Fruit fly (Drosophila melanogaster) whole organism, embryonic: ENCODE results near the gene Spn28Dc.
A peak's percentile ranks its signal among the peaks of the same experiment; 100 is the strongest.

Source experiments
- Bgb ChIP-seq: fragments of 200-800 bp; sonication (Bioruptor generic); IDR thresholded peaks from 2 replicates; pipeline ENCODE4 v1.3.6; 2022; ENCODE audit warnings: missing biosample characterization, missing genetic modification characterization; ENCODE audit not compliant: partially characterized antibody
- CG10366 ChIP-seq: fragments of 200-800 bp; sonication (Bioruptor generic); IDR thresholded peaks from 2 replicates; pipeline ENCODE4 v1.3.6; 2022; ENCODE audit warnings: missing biosample characterization, missing genetic modification characterization
- CG10543 ChIP-seq: fragments of 200-800 bp; sonication (Bioruptor generic); optimal IDR thresholded peaks from 3 replicates; lab custom pipeline; 2017; ENCODE audit warnings: missing biosample characterization, mild to moderate bottlenecking, missing genetic modification characterization, moderate library complexity
- CG12219 ChIP-seq: fragments of 200-800 bp; sonication (Bioruptor generic); optimal IDR thresholded peaks from 3 replicates; lab custom pipeline; 2018; ENCODE audit warnings: missing biosample characterization, mild to moderate bottlenecking, missing genetic modification characterization
- CG12769 ChIP-seq: fragments of 200-800 bp; sonication (Bioruptor generic); optimal IDR thresholded peaks from 2 replicates; lab custom pipeline; 2019; ENCODE audit warnings: missing biosample characterization, mild to moderate bottlenecking, missing genetic modification characterization, moderate library complexity
- CG13424 ChIP-seq: fragments of 200-800 bp; sonication (Bioruptor generic); optimal IDR thresholded peaks from 2 replicates; lab custom pipeline; 2019; ENCODE audit warnings: missing biosample characterization, mild to moderate bottlenecking, missing genetic modification characterization, moderate library complexity
- CG13894 ChIP-seq: fragments of 200-800 bp; sonication (Bioruptor generic); optimal IDR thresholded peaks from 3 replicates; lab custom pipeline; 2018; ENCODE audit warnings: missing biosample characterization, mild to moderate bottlenecking, missing genetic modification characterization, moderate library complexity
- CG17829 ChIP-seq: fragments of 200-800 bp; optimal IDR thresholded peaks from 2 replicates; lab custom pipeline; 2019; ENCODE audit warnings: missing biosample characterization, mild to moderate bottlenecking, missing genetic modification characterization, moderate library complexity
- CG17912 ChIP-seq: fragments of 200-800 bp; sonication (Bioruptor generic); optimal IDR thresholded peaks from 2 replicates; lab custom pipeline; 2018; ENCODE audit warnings: missing biosample characterization, mild to moderate bottlenecking, missing genetic modification characterization
- CG3163 ChIP-seq: fragments of 200-800 bp; sonication (Bioruptor generic); optimal IDR thresholded peaks from 3 replicates; lab custom pipeline; 2016; ENCODE audit warnings: missing biosample characterization, missing genetic modification characterization
- CG4282 ChIP-seq: fragments of 200-800 bp; sonication (Bioruptor generic); optimal IDR thresholded peaks from 2 replicates; lab custom pipeline; 2016; ENCODE audit warnings: missing biosample characterization, missing genetic modification characterization
- CG4617 ChIP-seq: fragments of 200-800 bp; sonication (Bioruptor generic); optimal IDR thresholded peaks from 3 replicates; lab custom pipeline; 2016; ENCODE audit warnings: missing biosample characterization, missing genetic modification characterization, borderline replicate concordance
- CG5180 ChIP-seq: fragments of 200-800 bp; sonication (Bioruptor generic); optimal IDR thresholded peaks from 3 replicates; lab custom pipeline; 2017; ENCODE audit warnings: missing biosample characterization, missing genetic modification characterization, mild to moderate bottlenecking, moderate library complexity, missing genetic modification reagents
- CG5245 ChIP-seq: fragments of 200-800 bp; sonication (Bioruptor generic); optimal IDR thresholded peaks from 3 replicates; lab custom pipeline; 2016; ENCODE audit warnings: missing biosample characterization, missing genetic modification characterization
- CG6654 ChIP-seq: fragments of 200-800 bp; sonication (Bioruptor generic); optimal IDR thresholded peaks from 2 replicates; lab custom pipeline; 2017; ENCODE audit warnings: missing biosample characterization, mild to moderate bottlenecking, missing genetic modification characterization
- CG7271 ChIP-seq: fragments of 200-800 bp; sonication (Bioruptor generic); optimal IDR thresholded peaks from 2 replicates; lab custom pipeline; 2018; ENCODE audit warnings: missing biosample characterization, mild to moderate bottlenecking, missing genetic modification characterization, moderate library complexity
- CG7745 ChIP-seq: fragments of 200-800 bp; sonication (Bioruptor generic); optimal IDR thresholded peaks from 2 replicates; lab custom pipeline; 2018; ENCODE audit warnings: missing biosample characterization, mild to moderate bottlenecking, missing genetic modification characterization, moderate library complexity
- CHES-1-like ChIP-seq: fragments of 200-800 bp; sonication (Bioruptor generic); optimal IDR thresholded peaks from 2 replicates; lab custom pipeline; 2016; ENCODE audit warnings: missing biosample characterization, missing genetic modification characterization
- CkIIα-i1 ChIP-seq: fragments of 200-800 bp; sonication (Bioruptor generic); IDR thresholded peaks from 2 replicates; pipeline ENCODE4 v1.3.6; 2022; ENCODE audit warnings: missing biosample characterization, missing genetic modification characterization
- Dbx ChIP-seq: fragments of 200-800 bp; sonication (Bioruptor generic); IDR thresholded peaks from 3 replicates; pipeline ENCODE4 v1.3.6; 2022; ENCODE audit warnings: missing biosample characterization, missing genetic modification characterization
- Deaf1 ChIP-seq: fragments of 200-800 bp; optimal IDR thresholded peaks from 3 replicates; lab custom pipeline; 2019; ENCODE audit warnings: missing biosample characterization, mild to moderate bottlenecking, missing genetic modification characterization, moderate library complexity
- Dfd ChIP-seq, 2 experiments: fragments of >200 bp; optimal IDR thresholded peaks; 2 replicates each; lab custom pipeline; 2017; ENCODE audit warnings: missing biosample characterization in 2 of 2, missing genetic modification characterization in 2 of 2
- Dip2 ChIP-seq: fragments of 200-800 bp; sonication (Bioruptor generic); IDR thresholded peaks from 2 replicates; pipeline ENCODE4 v1.3.6; 2022; ENCODE audit warnings: missing biosample characterization, missing genetic modification characterization
- Dip3 ChIP-seq: fragments of 200-800 bp; sonication (Bioruptor generic); optimal IDR thresholded peaks from 3 replicates; lab custom pipeline; 2016; ENCODE audit warnings: missing biosample characterization, missing genetic modification characterization
- Doc3 ChIP-seq: fragments of 200-800 bp; sonication (Bioruptor generic); IDR thresholded peaks from 3 replicates; pipeline ENCODE4 v1.3.6; 2022; ENCODE audit warnings: missing biosample characterization, missing genetic modification characterization; ENCODE audit not compliant: partially characterized antibody
- Lpt ChIP-seq: fragments of >200 bp; optimal IDR thresholded peaks from 2 replicates; lab custom pipeline; 2018; ENCODE audit warnings: missing biosample characterization, missing genetic modification characterization
- Mes4 ChIP-seq: fragments of 200-800 bp; sonication (Bioruptor generic); optimal IDR thresholded peaks from 2 replicates; lab custom pipeline; 2016; ENCODE audit warnings: missing biosample characterization, missing genetic modification characterization
- Rx ChIP-seq: fragments of 200-800 bp; sonication (Bioruptor generic); IDR thresholded peaks from 2 replicates; pipeline ENCODE4 v1.3.6; 2022; ENCODE audit warnings: missing biosample characterization, missing genetic modification characterization
- al ChIP-seq: fragments of 200-800 bp; sonication (Bioruptor generic); IDR thresholded peaks from 2 replicates; pipeline ENCODE4 v1.3.6; 2022; ENCODE audit warnings: missing biosample characterization, missing genetic modification characterization
- ato ChIP-seq: fragments of 200-800 bp; sonication (Bioruptor generic); IDR thresholded peaks from 2 replicates; pipeline ENCODE4 v1.3.6; 2022; ENCODE audit warnings: missing biosample characterization, missing genetic modification characterization; ENCODE audit not compliant: partially characterized antibody
- az2 ChIP-seq: fragments of 200-800 bp; sonication (Bioruptor generic); optimal IDR thresholded peaks from 3 replicates; lab custom pipeline; 2016; ENCODE audit warnings: missing biosample characterization, missing genetic modification characterization
- br ChIP-seq: fragments of >200 bp; optimal IDR thresholded peaks from 2 replicates; lab custom pipeline; 2017
- cas ChIP-seq: fragments of 200-800 bp; sonication (Bioruptor generic); IDR thresholded peaks from 2 replicates; pipeline ENCODE4 v1.3.6; 2022; ENCODE audit warnings: missing biosample characterization, missing genetic modification characterization
- chinmo ChIP-seq: fragments of 200-800 bp; sonication (Bioruptor generic); IDR thresholded peaks from 4 replicates; pipeline ENCODE4 v1.3.6; 2022; ENCODE audit warnings: missing biosample characterization, missing genetic modification characterization; ENCODE audit not compliant: partially characterized antibody
- chn ChIP-seq: fragments of 200-800 bp; sonication (Bioruptor generic); optimal IDR thresholded peaks from 2 replicates; lab custom pipeline; 2016; ENCODE audit warnings: missing biosample characterization, missing genetic modification characterization
- en ChIP-seq: fragments of 200-800 bp; sonication (Bioruptor generic); optimal IDR thresholded peaks from 2 replicates; lab custom pipeline; 2016; ENCODE audit warnings: missing biosample characterization, missing genetic modification characterization
- exex ChIP-seq: fragments of 200-800 bp; sonication (Bioruptor generic); optimal IDR thresholded peaks from 4 replicates; lab custom pipeline; 2018; ENCODE audit warnings: missing biosample characterization, mild to moderate bottlenecking, missing genetic modification characterization, moderate library complexity
- her ChIP-seq: fragments of 200-800 bp; sonication (Bioruptor generic); optimal IDR thresholded peaks from 2 replicates; lab custom pipeline; 2016; ENCODE audit warnings: missing biosample characterization, missing genetic modification characterization
- klu ChIP-seq: fragments of 200-800 bp; sonication (Bioruptor generic); IDR thresholded peaks from 2 replicates; pipeline ENCODE4 v1.3.6; 2022; ENCODE audit warnings: missing biosample characterization, missing genetic modification characterization
- maf-S ChIP-seq: fragments of 200-800 bp; sonication (Bioruptor generic); optimal IDR thresholded peaks from 2 replicates; lab custom pipeline; 2016; ENCODE audit warnings: missing biosample characterization, missing genetic modification characterization
- nerfin-2 ChIP-seq: fragments of 200-800 bp; sonication (Bioruptor generic); IDR thresholded peaks from 2 replicates; pipeline ENCODE4 v1.3.6; 2022; ENCODE audit warnings: missing biosample characterization, missing genetic modification characterization; ENCODE audit not compliant: partially characterized antibody
- pb ChIP-seq: fragments of 200-800 bp; sonication (Bioruptor generic); optimal IDR thresholded peaks from 3 replicates; lab custom pipeline; 2016; ENCODE audit warnings: missing biosample characterization, missing genetic modification characterization
- peb ChIP-seq: fragments of 200-800 bp; sonication (Bioruptor generic); IDR thresholded peaks from 2 replicates; pipeline ENCODE4 v1.3.6; 2022; ENCODE audit warnings: missing biosample characterization, missing genetic modification characterization
- repo ChIP-seq: fragments of 200-800 bp; sonication (Bioruptor generic); optimal IDR thresholded peaks from 2 replicates; lab custom pipeline; 2016; ENCODE audit warnings: missing biosample characterization, missing genetic modification characterization
- rib ChIP-seq: fragments of 200-800 bp; sonication (Bioruptor generic); IDR thresholded peaks from 2 replicates; pipeline ENCODE4 v1.3.6; 2022; ENCODE audit warnings: missing biosample characterization, missing genetic modification characterization
- shn ChIP-seq: fragments of 200-800 bp; sonication (Bioruptor generic); optimal IDR thresholded peaks from 3 replicates; lab custom pipeline; 2016; ENCODE audit warnings: missing biosample characterization, missing genetic modification characterization
- slou ChIP-seq: fragments of 200-800 bp; sonication (Bioruptor generic); optimal IDR thresholded peaks from 3 replicates; lab custom pipeline; 2016; ENCODE audit warnings: missing biosample characterization, missing genetic modification characterization
- stc ChIP-seq: fragments of 200-800 bp; sonication (Bioruptor generic); IDR thresholded peaks from 2 replicates; pipeline ENCODE4 v1.3.6; 2022; ENCODE audit warnings: missing biosample characterization, missing genetic modification characterization
- sug ChIP-seq: fragments of 200-800 bp; optimal IDR thresholded peaks from 2 replicates; lab custom pipeline; 2019; ENCODE audit warnings: missing biosample characterization, mild to moderate bottlenecking, missing genetic modification characterization, moderate library complexity
- vvl ChIP-seq: fragments of 200-800 bp; sonication (Bioruptor generic); IDR thresholded peaks from 2 replicates; pipeline ENCODE4 v1.3.6; 2022; ENCODE audit warnings: missing biosample characterization, missing genetic modification characterization
- zfh2 ChIP-seq: fragments of 200-800 bp; sonication (Bioruptor generic); optimal IDR thresholded peaks from 2 replicates; lab custom pipeline; 2016; ENCODE audit warnings: missing biosample characterization, missing genetic modification characterization

The Spn28Dc gene

dm6 chr2L:7973470-7974207, 33.4 kb downstream of the Spn28Dc start (continued):
- TF ChIP-seq CG5245 (GFP tag; lab: Kevin White, UChicago) (no peak), Dip3 (GFP tag; lab: Kevin White, UChicago) (no peak), CHES-1-like (GFP tag; lab: Kevin White, UChicago) (no peak), pb (GFP tag; lab: Kevin White, UChicago) (no peak), stc (GFP tag; lab: Robert Waterston, UW) (no peak), chinmo (GFP tag; lab: Robert Waterston, UW) (peak; percentile 87), CG17829 (tag; lab: Kevin White, UChicago) (no peak), Lpt (GFP tag; lab: Kevin White, UChicago) (no peak), Mes4 (GFP tag; lab: Kevin White, UChicago) (no peak), vvl (GFP tag; lab: Robert Waterston, UW) (0 out of 2 replicates have a peak, but pooled peaks have one; percentile 42), CG13424 (tag; lab: Kevin White, UChicago) (no peak), klu (GFP tag; lab: Robert Waterston, UW) (0 out of 2 replicates have a peak, but pooled peaks have one; percentile 11), br (no peak), CkIIα-i1 (GFP tag; lab: Robert Waterston, UW) (no peak), Bgb (no peak), shn (GFP tag; lab: Kevin White, UChicago) (no peak), zfh2 (no peak), maf-S (GFP tag; lab: Kevin White, UChicago) (no peak), CG4282 (GFP tag; lab: Kevin White, UChicago) (no peak), CG6654 (GFP tag; lab: Kevin White, UChicago) (no peak), exex (tag; lab: Kevin White, UChicago) (no peak), CG7271 (no peak), cas (peak; percentile 41; the same call in 1 of the 2 replicates), rib (GFP tag; lab: Robert Waterston, UW) (peak; percentile 87), slou (GFP tag; lab: Kevin White, UChicago) (no peak), nerfin-2 (GFP tag; lab: Robert Waterston, UW) (0 out of 2 replicates have a peak, but pooled peaks have one; percentile 24), sug (tag; lab: Kevin White, UChicago) (peak; percentile 5), en (GFP tag; lab: Kevin White, UChicago) (no peak), CG7745 (tag; lab: Kevin White, UChicago) (no peak), Dfd (GFP tag; optimal IDR thresholded peaks at IDR 0.05; lab: Kevin White, UChicago) (no peak), CG17912 (GFP tag; lab: Kevin White, UChicago) (no peak), CG5180 (no peak), CG10366 (GFP tag; lab: Robert Waterston, UW) (no peak), Dbx (GFP tag; lab: Robert Waterston, UW) (0 out of 3 replicates have a peak, but pooled peaks have one; percentile 12), CG12769 (tag; lab: Kevin White, UChicago) (peak; percentile 81), peb (GFP tag; lab: Robert Waterston, UW) (no peak), CG4617 (GFP tag; lab: Kevin White, UChicago) (no peak), ato (GFP tag; lab: Robert Waterston, UW) (no peak), Deaf1 (tag; lab: Kevin White, UChicago) (peak; percentile 30), CG3163 (GFP tag; lab: Kevin White, UChicago) (no peak), Doc3 (GFP tag; lab: Robert Waterston, UW) (no peak), Rx (GFP tag; lab: Robert Waterston, UW) (no peak), CG13894 (tag; lab: Kevin White, UChicago) (peak; percentile 78), az2 (GFP tag; lab: Kevin White, UChicago) (no peak), al (no peak), CG10543 (GFP tag; lab: Kevin White, UChicago) (peak; percentile 37), repo (GFP tag; lab: Kevin White, UChicago) (no peak), chn (GFP tag; lab: Kevin White, UChicago) (no peak), her (GFP tag; lab: Kevin White, UChicago) (no peak), Dip2 (GFP tag; lab: Robert Waterston, UW) (no peak), CG12219 (GFP tag; lab: Kevin White, UChicago) (no peak)
